Fruit fly (Drosophila melanogaster) whole organism, embryonic: ENCODE measurements around the gene CG44000.

Experiments
- Aef1 ChIP-seq: fragments of 200-800 bp; sonication (Bioruptor generic); IDR thresholded peaks from 3 replicates; pipeline ENCODE4 v1.3.6; 2022; ENCODE audit warnings: missing biosample characterization, missing genetic modification characterization
- Antp ChIP-seq: fragments of 200-800 bp; sonication (Bioruptor generic); optimal IDR thresholded peaks from 3 replicates; lab custom pipeline; 2016; ENCODE audit warnings: missing biosample characterization, missing genetic modification characterization
- Asciz ChIP-seq: fragments of 200-800 bp; sonication (Bioruptor generic); optimal IDR thresholded peaks from 2 replicates; lab custom pipeline; 2017; ENCODE audit warnings: missing biosample characterization, mild to moderate bottlenecking, missing genetic modification characterization, missing genetic modification reagents
- BEAF-32 ChIP-seq: fragments of 200-800 bp; sonication (Bioruptor generic); optimal IDR thresholded peaks from 3 replicates; lab custom pipeline; 2017; ENCODE audit warnings: missing biosample characterization, missing genetic modification characterization, mild to moderate bottlenecking, moderate library complexity, missing genetic modification reagents
- CG12071 ChIP-seq: fragments of 200-800 bp; sonication (Bioruptor generic); optimal IDR thresholded peaks from 3 replicates; lab custom pipeline; 2018; ENCODE audit warnings: missing biosample characterization, mild to moderate bottlenecking, missing genetic modification characterization
- CG12219 ChIP-seq: fragments of 200-800 bp; sonication (Bioruptor generic); optimal IDR thresholded peaks from 3 replicates; lab custom pipeline; 2018; ENCODE audit warnings: missing biosample characterization, mild to moderate bottlenecking, missing genetic modification characterization
- CG1233 ChIP-seq: fragments of 200-800 bp; sonication (Bioruptor generic); optimal IDR thresholded peaks from 4 replicates; lab custom pipeline; 2018; ENCODE audit warnings: missing biosample characterization, mild to moderate bottlenecking, missing genetic modification characterization
- CG12391 ChIP-seq: fragments of 200-800 bp; sonication (Bioruptor generic); optimal IDR thresholded peaks from 3 replicates; lab custom pipeline; 2018; ENCODE audit warnings: missing biosample characterization, mild to moderate bottlenecking, missing genetic modification characterization, moderate library complexity
- CG12942 ChIP-seq: fragments of 200-800 bp; sonication (Bioruptor generic); optimal IDR thresholded peaks from 3 replicates; lab custom pipeline; 2016; ENCODE audit warnings: missing biosample characterization, missing genetic modification characterization
- CG13123 ChIP-seq: fragments of 200-800 bp; sonication (Bioruptor generic); optimal IDR thresholded peaks from 2 replicates; lab custom pipeline; 2016; ENCODE audit warnings: missing biosample characterization, missing genetic modification characterization
- CG13424 ChIP-seq: fragments of 200-800 bp; sonication (Bioruptor generic); optimal IDR thresholded peaks from 2 replicates; lab custom pipeline; 2019; ENCODE audit warnings: missing biosample characterization, mild to moderate bottlenecking, missing genetic modification characterization, moderate library complexity
- CG14965 ChIP-seq: fragments of 200-800 bp; sonication (Bioruptor generic); optimal IDR thresholded peaks from 2 replicates; lab custom pipeline; 2016; ENCODE audit warnings: missing biosample characterization, missing genetic modification characterization, borderline replicate concordance
- CG18262 ChIP-seq: fragments of 200-800 bp; optimal IDR thresholded peaks from 3 replicates; lab custom pipeline; 2019; ENCODE audit warnings: missing biosample characterization, mild to moderate bottlenecking, missing genetic modification characterization, moderate library complexity
- CG30431 ChIP-seq: fragments of 200-800 bp; sonication (Bioruptor generic); optimal IDR thresholded peaks from 2 replicates; lab custom pipeline; 2017; ENCODE audit warnings: missing biosample characterization, missing genetic modification characterization
- CG31224 ChIP-seq: fragments of 200-800 bp; sonication (Bioruptor generic); IDR thresholded peaks from 2 replicates; pipeline ENCODE4 v1.3.6; 2022; ENCODE audit warnings: missing biosample characterization, missing genetic modification characterization
- CG31388 ChIP-seq: fragments of 200-800 bp; sonication (Bioruptor generic); optimal IDR thresholded peaks from 2 replicates; lab custom pipeline; 2016; ENCODE audit warnings: missing biosample characterization, missing genetic modification characterization
- CG6175 ChIP-seq: fragments of 200-800 bp; sonication (Bioruptor generic); IDR thresholded peaks from 3 replicates; pipeline ENCODE4 v1.3.6; 2022; ENCODE audit warnings: missing biosample characterization, missing genetic modification characterization
- CG8944 ChIP-seq: fragments of 200-800 bp; sonication (Bioruptor generic); optimal IDR thresholded peaks from 3 replicates; lab custom pipeline; 2016; ENCODE audit warnings: missing biosample characterization, missing genetic modification characterization
- CG9609 ChIP-seq: fragments of 200-800 bp; sonication (Bioruptor generic); optimal IDR thresholded peaks from 3 replicates; lab custom pipeline; 2016; ENCODE audit warnings: missing biosample characterization, missing genetic modification characterization
- D ChIP-seq, 2 experiments: fragments of 200-800 bp in 1 of 2; fragments of >200 bp in 1 of 2; sonication (Bioruptor generic) in 1 of 2; optimal IDR thresholded peaks; 2 replicates in 1 of 2; 3 replicates in 1 of 2; lab custom pipeline; 2017; ENCODE audit warnings: mild to moderate bottlenecking in 1 of 2, missing biosample characterization in 1 of 2, missing genetic modification characterization in 1 of 2, missing genetic modification reagents in 1 of 2
- Deaf1 ChIP-seq: fragments of 200-800 bp; optimal IDR thresholded peaks from 3 replicates; lab custom pipeline; 2019; ENCODE audit warnings: missing biosample characterization, mild to moderate bottlenecking, missing genetic modification characterization, moderate library complexity
- Dip3 ChIP-seq: fragments of 200-800 bp; sonication (Bioruptor generic); optimal IDR thresholded peaks from 3 replicates; lab custom pipeline; 2016; ENCODE audit warnings: missing biosample characterization, missing genetic modification characterization
- Doc3 ChIP-seq: fragments of 200-800 bp; sonication (Bioruptor generic); IDR thresholded peaks from 3 replicates; pipeline ENCODE4 v1.3.6; 2022; ENCODE audit warnings: missing biosample characterization, missing genetic modification characterization; ENCODE audit not compliant: partially characterized antibody
- Drgx ChIP-seq: fragments of 200-800 bp; sonication (Bioruptor generic); IDR thresholded peaks from 2 replicates; pipeline ENCODE4 v1.3.6; 2022; ENCODE audit warnings: missing biosample characterization, missing genetic modification characterization
- E2f2 ChIP-seq: fragments of 200-800 bp; sonication (Bioruptor generic); IDR thresholded peaks from 2 replicates; pipeline ENCODE4 v1.3.6; 2022; ENCODE audit warnings: missing biosample characterization, missing genetic modification characterization
- Eip74EF ChIP-seq, 2 experiments: fragments of 200-800 bp in 1 of 2; fragments of >200 bp in 1 of 2; sonication (Bioruptor generic) in 1 of 2; optimal IDR thresholded peaks; 2 replicates each; lab custom pipeline; 2017 to 2019; ENCODE audit warnings: missing biosample characterization in 2 of 2, missing genetic modification characterization in 2 of 2, mild to moderate bottlenecking in 1 of 2, moderate library complexity in 1 of 2
- HLH4C ChIP-seq: fragments of 200-800 bp; sonication (Bioruptor generic); IDR thresholded peaks from 3 replicates; pipeline ENCODE4 v1.3.6; 2022; ENCODE audit warnings: missing biosample characterization, missing genetic modification characterization; ENCODE audit not compliant: partially characterized antibody
- Hmr ChIP-seq: fragments of 200-800 bp; sonication (Bioruptor generic); optimal IDR thresholded peaks from 3 replicates; lab custom pipeline; 2017; ENCODE audit warnings: mild to moderate bottlenecking, missing biosample characterization, missing genetic modification reagents, missing genetic modification characterization
- Hr78 ChIP-seq, 2 experiments: fragments of 200-800 bp in 1 of 2; fragments of >200 bp in 1 of 2; sonication (Bioruptor generic) in 1 of 2; optimal IDR thresholded peaks; 2 replicates each; lab custom pipeline; 2017 to 2019; ENCODE audit warnings: missing biosample characterization in 2 of 2, missing genetic modification characterization in 2 of 2, mild to moderate bottlenecking in 1 of 2, moderate library complexity in 1 of 2
- Mrtf ChIP-seq: fragments of 200-800 bp; sonication (Bioruptor generic); IDR thresholded peaks from 3 replicates; pipeline ENCODE4 v1.3.6; 2022; ENCODE audit warnings: missing biosample characterization, missing genetic modification characterization
- Side ChIP-seq: fragments of 200-800 bp; sonication (Bioruptor generic); optimal IDR thresholded peaks from 2 replicates; lab custom pipeline; 2016; ENCODE audit warnings: missing biosample characterization, missing genetic modification characterization
- Sox100B ChIP-seq: fragments of 200-800 bp; sonication (Bioruptor generic); optimal IDR thresholded peaks from 3 replicates; lab custom pipeline; 2018; ENCODE audit warnings: missing biosample characterization, mild to moderate bottlenecking, missing genetic modification characterization
- Vsx1 ChIP-seq: fragments of 200-800 bp; sonication (Bioruptor generic); optimal IDR thresholded peaks from 2 replicates; lab custom pipeline; 2017; ENCODE audit warnings: missing biosample characterization, mild to moderate bottlenecking, missing genetic modification characterization, missing genetic modification reagents
- YL-1 ChIP-seq: fragments of 200-800 bp; sonication (Bioruptor generic); optimal IDR thresholded peaks from 3 replicates; lab custom pipeline; 2017; ENCODE audit warnings: missing biosample characterization, mild to moderate bottlenecking, missing genetic modification characterization
- al ChIP-seq: fragments of 200-800 bp; sonication (Bioruptor generic); IDR thresholded peaks from 2 replicates; pipeline ENCODE4 v1.3.6; 2022; ENCODE audit warnings: missing biosample characterization, missing genetic modification characterization
- aop ChIP-seq: fragments of 200-800 bp; sonication (Bioruptor generic); IDR thresholded peaks from 2 replicates; pipeline ENCODE4 v1.3.6; 2022; ENCODE audit warnings: missing biosample characterization, missing genetic modification characterization
- ato ChIP-seq: fragments of 200-800 bp; sonication (Bioruptor generic); IDR thresholded peaks from 2 replicates; pipeline ENCODE4 v1.3.6; 2022; ENCODE audit warnings: missing biosample characterization, missing genetic modification characterization; ENCODE audit not compliant: partially characterized antibody
- br ChIP-seq: fragments of >200 bp; optimal IDR thresholded peaks from 2 replicates; lab custom pipeline; 2017
- cas ChIP-seq: fragments of 200-800 bp; sonication (Bioruptor generic); IDR thresholded peaks from 2 replicates; pipeline ENCODE4 v1.3.6; 2022; ENCODE audit warnings: missing biosample characterization, missing genetic modification characterization
- chm ChIP-seq: fragments of 200-800 bp; sonication (Bioruptor generic); IDR thresholded peaks from 2 replicates; pipeline ENCODE4 v1.3.6; 2022; ENCODE audit warnings: missing biosample characterization, missing genetic modification characterization
- crp ChIP-seq, 2 experiments: fragments of 200-800 bp; sonication (Bioruptor generic); optimal IDR thresholded peaks; 2 replicates in 1 of 2; 3 replicates in 1 of 2; lab custom pipeline; 2017; ENCODE audit warnings: missing biosample characterization in 2 of 2, missing genetic modification characterization in 2 of 2, mild to moderate bottlenecking in 1 of 2, moderate library complexity in 1 of 2
- dmrt99B ChIP-seq: fragments of 200-800 bp; sonication (Bioruptor generic); optimal IDR thresholded peaks from 2 replicates; lab custom pipeline; 2018; ENCODE audit warnings: missing biosample characterization, mild to moderate bottlenecking, missing genetic modification characterization, moderate library complexity
- fd3F ChIP-seq: fragments of 200-800 bp; sonication (Bioruptor generic); optimal IDR thresholded peaks from 2 replicates; lab custom pipeline; 2018; ENCODE audit warnings: missing biosample characterization, mild to moderate bottlenecking, missing genetic modification characterization, moderate library complexity
- fru ChIP-seq: fragments of >200 bp; optimal IDR thresholded peaks from 2 replicates; lab custom pipeline; 2017
- kah ChIP-seq: fragments of 200-800 bp; sonication (Bioruptor generic); optimal IDR thresholded peaks from 2 replicates; lab custom pipeline; 2018; ENCODE audit warnings: missing biosample characterization, mild to moderate bottlenecking, missing genetic modification characterization
- nerfin-1 ChIP-seq: fragments of 200-800 bp; sonication (Bioruptor generic); optimal IDR thresholded peaks from 3 replicates; lab custom pipeline; 2019; ENCODE audit warnings: missing biosample characterization, mild to moderate bottlenecking, missing genetic modification characterization, moderate library complexity
- sob ChIP-seq: fragments of 200-800 bp; sonication (Bioruptor generic); IDR thresholded peaks from 2 replicates; pipeline ENCODE4 v1.3.6; 2022; ENCODE audit warnings: missing biosample characterization, missing genetic modification characterization
- vfl ChIP-seq: fragments of 200-800 bp; sonication (Bioruptor generic); optimal IDR thresholded peaks from 2 replicates; lab custom pipeline; 2016; ENCODE audit warnings: missing biosample characterization, missing genetic modification characterization
- wor ChIP-seq: fragments of 200-800 bp; sonication (Bioruptor generic); IDR thresholded peaks from 2 replicates; pipeline ENCODE4 v1.3.6; 2022; ENCODE audit warnings: missing biosample characterization, missing genetic modification characterization

CG44000 gene

dm6 chr2L:5086905-5087522 is 43.9 kb downstream of the CG44000 start (continued):
- TF ChIP-seq CG9609 (GFP tag; lab: Kevin White, UChicago) (peak; percentile 57), E2f2 (peak; percentile 50), CG8944 (peak; percentile 13), nerfin-1 (tag; lab: Kevin White, UChicago) (peak; percentile 76), Sox100B (GFP tag; lab: Kevin White, UChicago) (peak; percentile 89), CG31224 (GFP tag; lab: Robert Waterston, UW) (no peak), al (GFP tag; lab: Robert Waterston, UW) (no peak; the same call in 1 of the 2 replicates), Aef1 (peak; percentile 49; the same call in 2 of the 3 replicates), br (lab: Kevin White, UChicago) (no peak), kah (GFP tag; lab: Kevin White, UChicago) (peak; percentile 68), fru (lab: Kevin White, UChicago) (no peak), vfl (GFP tag; lab: Kevin White, UChicago) (peak; percentile 36), dmrt99B (tag; lab: Kevin White, UChicago) (peak; percentile 90), ato (no peak), BEAF-32 (GFP tag; lab: Kevin White, UChicago) (no peak), CG12071 (GFP tag; lab: Kevin White, UChicago) (peak; percentile 75), crp (GFP tag; optimal IDR thresholded peaks at IDR 0.05; lab: Kevin White, UChicago) (peak in 1 of 2 experiments; percentile 14), Doc3 (no peak), wor (GFP tag; lab: Robert Waterston, UW) (peak; percentile 56), Antp (GFP tag; lab: Kevin White, UChicago) (peak; percentile 60), chm (GFP tag; lab: Robert Waterston, UW) (no peak), YL-1 (GFP tag; lab: Kevin White, UChicago) (peak; percentile 17), CG13123 (GFP tag; lab: Kevin White, UChicago) (peak; percentile 36), CG14965 (GFP tag; lab: Kevin White, UChicago) (peak; percentile 14), Hr78 (GFP tag; optimal IDR thresholded peaks at IDR 0.05; lab: Kevin White, UChicago) (peak in 1 of 2 experiments; percentile 63), Hmr (GFP tag; lab: Kevin White, UChicago) (peak; percentile 78), Deaf1 (tag; lab: Kevin White, UChicago) (peak; percentile 61), Mrtf (GFP tag; lab: Robert Waterston, UW) (no peak; the same call in 2 of the 3 replicates), fd3F (peak; percentile 61), CG12942 (peak; percentile 59), D (optimal IDR thresholded peaks at IDR 0.05; lab: Kevin White, UChicago) (no peak), D (GFP tag; optimal IDR thresholded peaks at IDR 0.05; lab: Kevin White, UChicago) (peak; percentile 83), Drgx (GFP tag; lab: Robert Waterston, UW) (peak; percentile 67), CG1233 (peak; percentile 78), Dip3 (GFP tag; lab: Kevin White, UChicago) (peak; percentile 26), Asciz (GFP tag; lab: Kevin White, UChicago) (peak; percentile 88), CG31388 (GFP tag; lab: Kevin White, UChicago) (peak; percentile 29), HLH4C (GFP tag; lab: Robert Waterston, UW) (no peak), Vsx1 (GFP tag; lab: Kevin White, UChicago) (peak; percentile 52), CG18262 (peak; percentile 85), CG13424 (tag; lab: Kevin White, UChicago) (peak; percentile 80), Side (GFP tag; lab: Kevin White, UChicago) (peak; percentile 55), Eip74EF (GFP tag; optimal IDR thresholded peaks at IDR 0.05; lab: Kevin White, UChicago) (peak in 1 of 2 experiments; percentile 87), CG30431 (GFP tag; lab: Kevin White, UChicago) (peak; percentile 60), CG12391 (tag; lab: Kevin White, UChicago) (peak; percentile 82), sob (GFP tag; lab: Robert Waterston, UW) (peak; percentile 58), cas (GFP tag; lab: Robert Waterston, UW) (no peak), aop (GFP tag; lab: Robert Waterston, UW) (no peak), CG12219 (GFP tag; lab: Kevin White, UChicago) (peak; percentile 79), CG6175 (GFP tag; lab: Robert Waterston, UW) (no peak)
